Worm (Caenorhabditis elegans): ENCODE measurements around the gene C25D7.5.

Gene C25D7.5

DNA sequence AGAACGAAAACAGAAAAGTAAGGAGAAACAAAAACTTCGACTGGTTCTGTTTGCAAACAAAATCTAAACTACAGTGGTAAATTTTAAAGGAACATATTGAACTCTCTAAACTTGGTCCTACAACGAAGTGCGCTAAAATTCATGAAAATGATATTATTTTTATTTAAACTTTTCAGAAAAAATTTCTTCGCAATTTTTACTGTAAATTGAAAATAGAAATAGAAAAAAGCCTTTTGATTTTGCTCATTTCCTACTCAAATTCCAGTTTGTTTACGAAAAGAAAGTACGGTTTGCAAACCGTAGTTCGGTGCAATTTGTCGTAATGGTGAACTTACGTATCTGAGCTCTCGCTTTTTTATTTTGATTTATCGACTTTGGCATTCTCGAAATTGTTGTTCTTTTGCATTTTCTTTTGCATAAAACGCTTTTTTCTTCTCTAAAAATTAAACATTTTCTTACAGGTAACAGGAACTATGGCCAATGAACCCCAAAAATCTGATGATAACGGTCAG lies 13.4 kb downstream of the C25D7.5 start, which contains the start of gene otub-1:
Gene otub-1, plus strand, starts transcription at position 462 of the 512 bp plus-strand sequence.
- TF ChIP-seq D2030.7 (GFP tag; IDR thresholded peaks at IDR 0.05) (peak; percentile 42; the same call in 1 of the 2 replicates), xnd-1 (tag; optimal IDR thresholded peaks at IDR 0.05) (peak; percentile 72), bed-1 (GFP tag; IDR thresholded peaks at IDR 0.05) (no peak), nhr-90 (tag; optimal IDR thresholded peaks at IDR 0.05) (no peak), atf-7 (tag; optimal IDR thresholded peaks at IDR 0.05) (no peak), lsl-1 (GFP tag; optimal IDR thresholded peaks at IDR 0.05) (peak; percentile 97), F33H1.4 (GFP tag; IDR thresholded peaks at IDR 0.05) (peak; percentile 76), lsy-27 (tag; optimal IDR thresholded peaks at IDR 0.05; ENCODE audit: borderline replicate concordance, insufficient read depth) (no peak), F57C9.4 (tag; optimal IDR thresholded peaks at IDR 0.05) (no peak), unc-130 (GFP tag; optimal IDR thresholded peaks at IDR 0.05) (peak; percentile 47), F22D6.2 (tag; optimal IDR thresholded peaks at IDR 0.05) (no peak), madf-8 (GFP tag; conservative IDR thresholded peaks at IDR 0.05) (peak; percentile 25; the same call in 1 of the 2 replicates), cebp-1 (GFP tag; IDR thresholded peaks at IDR 0.05) (no peak), cebp-1 (tag; optimal IDR thresholded peaks at IDR 0.05) (no peak)

- TF ChIP-seq rcor-1 (GFP tag; IDR thresholded peaks at IDR 0.05): no peak
- no peak for TF ChIP-seq ceh-58 (GFP tag; IDR thresholded peaks at IDR 0.05)
- TF ChIP-seq F52B5.7 (tag; optimal IDR thresholded peaks at IDR 0.05): no peak
- no peak for TF ChIP-seq D2030.7 (GFP tag; IDR thresholded peaks at IDR 0.05)
- TF ChIP-seq rec-8 (tag; optimal IDR thresholded peaks at IDR 0.05): no peak
- TF ChIP-seq bed-2 (GFP tag; IDR thresholded peaks at IDR 0.05): no peak
- 0 out of 2 replicates have a peak, but pooled peaks have one; percentile 23 for TF ChIP-seq madf-6 (GFP tag; IDR thresholded peaks at IDR 0.05)
- TF ChIP-seq cebp-2 (GFP tag; IDR thresholded peaks at IDR 0.05): 0 out of 2 replicates have a peak, but pooled peaks have one; percentile 65
- TF ChIP-seq nhr-80 (tag; optimal IDR thresholded peaks at IDR 0.05): no peak
These were observed 14.7 kb downstream of the C25D7.5 start, which contains the start of gene C25D7.10 for ce11 chrV:15067165-15067564. Gene C25D7.10 (plus strand): TSS chrV:15067465.

DNA sequence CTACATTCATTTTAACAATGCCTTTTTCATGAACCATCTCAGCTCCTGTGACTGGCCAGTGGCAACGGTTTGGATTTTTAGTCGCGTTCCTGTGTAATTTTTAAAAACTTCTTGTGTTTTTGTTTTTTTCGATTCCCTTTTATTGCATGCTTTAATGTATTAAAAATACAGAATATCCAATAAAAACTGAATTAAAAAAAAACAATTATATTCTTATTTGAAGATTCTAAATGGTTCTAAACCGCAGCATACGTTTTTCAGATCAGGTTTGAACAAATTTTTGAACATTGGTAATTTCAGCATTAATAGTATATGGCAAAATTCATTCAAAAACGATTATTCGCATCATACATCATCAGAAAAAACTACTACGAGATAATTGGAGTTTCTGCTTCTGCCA lies 15.9 kb downstream of the C25D7.5 start, which contains the start of gene dnj-3:
Gene dnj-3, plus strand, starts transcription at position 301 of the 400 bp plus-strand sequence.
- TF ChIP-seq ceh-91 (GFP tag; IDR thresholded peaks at IDR 0.05) (no peak), attf-3 (GFP tag; conservative IDR thresholded peaks at IDR 0.05) (no peak), lir-1 (GFP tag; conservative IDR thresholded peaks at IDR 0.05) (no peak), bed-2 (GFP tag; IDR thresholded peaks at IDR 0.05) (no peak), lin-54 (GFP tag; optimal IDR thresholded peaks at IDR 0.05) (no peak), F57C9.4 (tag; optimal IDR thresholded peaks at IDR 0.05) (no peak), Y67H2A.10 (GFP tag; conservative IDR thresholded peaks at IDR 0.05) (no peak), ceh-27 (GFP tag; optimal IDR thresholded peaks at IDR 0.05) (no peak), ceh-58 (GFP tag; IDR thresholded peaks at IDR 0.05) (no peak), lin-35 (GFP tag; optimal IDR thresholded peaks at IDR 0.05) (no peak), ztf-25 (GFP tag; IDR thresholded peaks at IDR 0.05) (no peak), K11D2.4 (GFP tag; IDR thresholded peaks at IDR 0.05) (no peak), B0019.2 (GFP tag; conservative IDR thresholded peaks at IDR 0.05) (no peak), mxl-1 (tag; optimal IDR thresholded peaks at IDR 0.05) (no peak)

DNA sequence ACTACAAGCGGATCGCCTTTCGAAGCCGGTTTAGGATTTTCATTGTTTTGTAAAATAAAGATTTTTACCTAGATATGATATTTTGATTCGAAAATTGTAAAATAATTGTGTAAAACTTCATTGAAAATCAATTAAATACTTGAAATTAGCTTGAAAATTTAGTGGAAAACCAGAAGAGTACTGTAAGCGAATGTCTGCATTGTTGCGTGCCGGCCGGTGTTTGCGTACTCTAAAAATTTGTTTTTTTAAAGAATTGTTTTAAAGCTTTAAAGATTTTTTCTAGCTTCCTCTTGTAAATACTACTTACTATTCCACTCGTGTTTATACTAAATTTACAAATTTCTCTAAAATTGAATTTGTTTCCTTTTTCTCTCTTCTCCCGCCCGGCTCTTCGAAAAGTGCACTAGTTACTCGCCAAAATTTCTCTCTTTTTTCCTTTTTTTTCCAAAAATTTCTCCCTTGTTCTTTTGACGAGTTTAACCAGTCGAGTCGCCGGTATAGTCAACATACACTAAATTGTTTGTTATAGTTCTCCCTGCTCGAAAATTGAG lies 17.1 kb downstream of the C25D7.5 start:
- no peak for TF ChIP-seq rec-8 (tag; optimal IDR thresholded peaks at IDR 0.05)
- TF ChIP-seq sea-2 (GFP tag; IDR thresholded peaks at IDR 0.05): no peak
- no peak for TF ChIP-seq ztf-25 (GFP tag; IDR thresholded peaks at IDR 0.05)
- TF ChIP-seq C17E4.6 (GFP tag; IDR thresholded peaks at IDR 0.05): no peak
- TF ChIP-seq lsy-27 (tag; optimal IDR thresholded peaks at IDR 0.05; ENCODE audit: borderline replicate concordance, insufficient read depth): no peak
- no peak for TF ChIP-seq rcor-1 (GFP tag; IDR thresholded peaks at IDR 0.05)
- TF ChIP-seq dpl-1 (GFP tag; optimal IDR thresholded peaks at IDR 0.05): no peak
- peak; percentile 62 for TF ChIP-seq lsl-1 (GFP tag; optimal IDR thresholded peaks at IDR 0.05)
- no peak for TF ChIP-seq ztf-28 (GFP tag; IDR thresholded peaks at IDR 0.05)
- peak; percentile 42; the same call in 1 of the 2 replicates for TF ChIP-seq D2030.7 (GFP tag; IDR thresholded peaks at IDR 0.05)
- no peak for TF ChIP-seq akir-1 (GFP tag; optimal IDR thresholded peaks at IDR 0.05)

Measured in whole organism, young adult.